Fruit fly (Drosophila melanogaster) whole organism, embryonic: Measurements from ENCODE around the gene Mf.

Experiments
- Bdp1 ChIP-seq: fragments of 200-800 bp; sonication (Bioruptor generic); optimal IDR thresholded peaks from 3 replicates; lab custom pipeline; 2016; ENCODE audit warnings: missing biosample characterization, missing genetic modification characterization
- Bgb ChIP-seq: fragments of 200-800 bp; sonication (Bioruptor generic); IDR thresholded peaks from 2 replicates; pipeline ENCODE4 v1.3.6; 2022; ENCODE audit warnings: missing biosample characterization, missing genetic modification characterization; ENCODE audit not compliant: partially characterized antibody
- CG10321 ChIP-seq: fragments of 200-800 bp; sonication (Bioruptor generic); IDR thresholded peaks from 2 replicates; pipeline ENCODE4 v1.3.6; 2022; ENCODE audit warnings: missing biosample characterization, missing genetic modification characterization
- CG12659 ChIP-seq: fragments of 200-800 bp; sonication (Bioruptor generic); optimal IDR thresholded peaks from 3 replicates; lab custom pipeline; 2017; ENCODE audit warnings: mild to moderate bottlenecking, missing biosample characterization, missing genetic modification reagents, missing genetic modification characterization
- CG13123 ChIP-seq: fragments of 200-800 bp; sonication (Bioruptor generic); optimal IDR thresholded peaks from 2 replicates; lab custom pipeline; 2016; ENCODE audit warnings: missing biosample characterization, missing genetic modification characterization
- CG15479 ChIP-seq: fragments of 200-800 bp; sonication (Bioruptor generic); optimal IDR thresholded peaks from 3 replicates; lab custom pipeline; 2019; ENCODE audit warnings: missing biosample characterization, mild to moderate bottlenecking, missing genetic modification characterization, moderate library complexity
- CG17186 ChIP-seq: fragments of 200-800 bp; sonication (Bioruptor generic); optimal IDR thresholded peaks from 3 replicates; lab custom pipeline; 2017; ENCODE audit warnings: missing biosample characterization, missing genetic modification reagents, missing genetic modification characterization
- CG18619 ChIP-seq: fragments of 200-800 bp; sonication (Bioruptor generic); optimal IDR thresholded peaks from 3 replicates; lab custom pipeline; 2017; ENCODE audit warnings: missing biosample characterization, mild to moderate bottlenecking, missing genetic modification characterization
- CG30020 ChIP-seq: fragments of 200-800 bp; optimal IDR thresholded peaks from 2 replicates; lab custom pipeline; 2019; ENCODE audit warnings: missing biosample characterization, mild to moderate bottlenecking, missing genetic modification characterization, moderate library complexity
- CG3847 ChIP-seq: fragments of 200-800 bp; sonication (Bioruptor generic); IDR thresholded peaks from 2 replicates; pipeline ENCODE4 v1.3.6; 2022; ENCODE audit warnings: missing biosample characterization, missing genetic modification characterization
- CG3995 ChIP-seq: fragments of 200-800 bp; sonication (Bioruptor generic); optimal IDR thresholded peaks from 3 replicates; lab custom pipeline; 2016; ENCODE audit warnings: missing biosample characterization, missing genetic modification characterization
- CG4854 ChIP-seq: fragments of 200-800 bp; sonication (Bioruptor generic); optimal IDR thresholded peaks from 2 replicates; lab custom pipeline; 2016; ENCODE audit warnings: missing biosample characterization, missing genetic modification characterization, inconsistent platforms
- CG5245 ChIP-seq: fragments of 200-800 bp; sonication (Bioruptor generic); optimal IDR thresholded peaks from 3 replicates; lab custom pipeline; 2016; ENCODE audit warnings: missing biosample characterization, missing genetic modification characterization
- CG8924 ChIP-seq: fragments of 200-800 bp; optimal IDR thresholded peaks from 3 replicates; lab custom pipeline; 2019; ENCODE audit warnings: missing biosample characterization, mild to moderate bottlenecking, missing genetic modification characterization, moderate library complexity
- CG8944 ChIP-seq: fragments of 200-800 bp; sonication (Bioruptor generic); optimal IDR thresholded peaks from 3 replicates; lab custom pipeline; 2016; ENCODE audit warnings: missing biosample characterization, missing genetic modification characterization
- CG9437 ChIP-seq: fragments of 200-800 bp; sonication (Bioruptor generic); optimal IDR thresholded peaks from 2 replicates; lab custom pipeline; 2018; ENCODE audit warnings: missing biosample characterization, mild to moderate bottlenecking, missing genetic modification characterization
- Dbx ChIP-seq: fragments of 200-800 bp; sonication (Bioruptor generic); IDR thresholded peaks from 3 replicates; pipeline ENCODE4 v1.3.6; 2022; ENCODE audit warnings: missing biosample characterization, missing genetic modification characterization
- Dek ChIP-seq: fragments of 200-800 bp; sonication (Bioruptor generic); optimal IDR thresholded peaks from 3 replicates; lab custom pipeline; 2019; ENCODE audit warnings: missing biosample characterization, mild to moderate bottlenecking, missing genetic modification characterization, moderate library complexity
- Dref ChIP-seq: fragments of 200-800 bp; sonication (Bioruptor generic); IDR thresholded peaks from 2 replicates; pipeline ENCODE4 v1.3.6; 2022; ENCODE audit warnings: missing biosample characterization, missing genetic modification characterization
- Elba2 ChIP-seq: fragments of 200-800 bp; sonication (Bioruptor generic); optimal IDR thresholded peaks from 3 replicates; lab custom pipeline; 2016; ENCODE audit warnings: missing biosample characterization, missing genetic modification characterization
- Ets97D ChIP-seq: fragments of 200-800 bp; sonication (Bioruptor generic); optimal IDR thresholded peaks from 3 replicates; lab custom pipeline; 2016; ENCODE audit warnings: missing biosample characterization, missing genetic modification characterization
- Med ChIP-seq: fragments of 200-800 bp; sonication (Bioruptor generic); peaks from one replicate; lab custom pipeline; 2016; ENCODE audit warnings: missing biosample characterization, missing genetic modification characterization, mild to moderate bottlenecking, inconsistent platforms, moderate library complexity
- NC2β ChIP-seq: fragments of 200-800 bp; sonication (Bioruptor generic); optimal IDR thresholded peaks from 2 replicates; lab custom pipeline; 2016; ENCODE audit warnings: missing biosample characterization, missing genetic modification characterization
- Nf-YC ChIP-seq: fragments of 200-800 bp; optimal IDR thresholded peaks from 3 replicates; lab custom pipeline; 2019; ENCODE audit warnings: missing biosample characterization, mild to moderate bottlenecking, missing genetic modification characterization, moderate library complexity
- PHDP ChIP-seq: fragments of 200-800 bp; sonication (Bioruptor generic); optimal IDR thresholded peaks from 3 replicates; lab custom pipeline; 2018; ENCODE audit warnings: missing biosample characterization, mild to moderate bottlenecking, missing genetic modification characterization, moderate library complexity
- Sox100B ChIP-seq: fragments of 200-800 bp; sonication (Bioruptor generic); optimal IDR thresholded peaks from 3 replicates; lab custom pipeline; 2018; ENCODE audit warnings: missing biosample characterization, mild to moderate bottlenecking, missing genetic modification characterization
- Sox102F ChIP-seq: fragments of 200-800 bp; sonication (Bioruptor generic); optimal IDR thresholded peaks from 2 replicates; lab custom pipeline; 2018; ENCODE audit warnings: missing biosample characterization, mild to moderate bottlenecking, missing genetic modification characterization, moderate library complexity
- Stat92E ChIP-seq, 3 experiments: fragments of >200 bp in 2 of 3; fragments of 200-800 bp in 1 of 3; sonication (Bioruptor generic) in 1 of 3; optimal IDR thresholded peaks; 2 replicates each; lab custom pipeline; 2017 to 2019; ENCODE audit warnings: missing biosample characterization in 3 of 3, missing genetic modification characterization in 3 of 3, mild to moderate bottlenecking in 1 of 3, moderate library complexity in 1 of 3
- YL-1 ChIP-seq: fragments of 200-800 bp; sonication (Bioruptor generic); optimal IDR thresholded peaks from 3 replicates; lab custom pipeline; 2017; ENCODE audit warnings: missing biosample characterization, mild to moderate bottlenecking, missing genetic modification characterization
- aop ChIP-seq: fragments of 200-800 bp; sonication (Bioruptor generic); IDR thresholded peaks from 2 replicates; pipeline ENCODE4 v1.3.6; 2022; ENCODE audit warnings: missing biosample characterization, missing genetic modification characterization
- ash1 ChIP-seq: fragments of 200-800 bp; sonication (Bioruptor generic); optimal IDR thresholded peaks from 2 replicates; lab custom pipeline; 2018; ENCODE audit warnings: missing biosample characterization, mild to moderate bottlenecking, missing genetic modification characterization
- cad ChIP-seq: fragments of >200 bp; optimal IDR thresholded peaks from 2 replicates; lab custom pipeline; 2017; ENCODE audit warnings: missing biosample characterization, missing genetic modification characterization
- chif ChIP-seq, 2 experiments: fragments of 200-800 bp; sonication (Bioruptor generic); optimal IDR thresholded peaks; 3 replicates each; lab custom pipeline; 2016; ENCODE audit warnings: missing biosample characterization in 2 of 2, missing genetic modification characterization in 2 of 2
- chinmo ChIP-seq: fragments of 200-800 bp; sonication (Bioruptor generic); IDR thresholded peaks from 4 replicates; pipeline ENCODE4 v1.3.6; 2022; ENCODE audit warnings: missing biosample characterization, missing genetic modification characterization; ENCODE audit not compliant: partially characterized antibody
- cwo ChIP-seq: fragments of 200-800 bp; sonication (Bioruptor generic); optimal IDR thresholded peaks from 3 replicates; lab custom pipeline; 2017; ENCODE audit warnings: missing biosample characterization, missing genetic modification characterization, mild to moderate bottlenecking, moderate library complexity, missing genetic modification reagents
- disco-r ChIP-seq: fragments of 200-800 bp; sonication (Bioruptor generic); optimal IDR thresholded peaks from 2 replicates; lab custom pipeline; 2016; ENCODE audit warnings: missing biosample characterization, missing genetic modification characterization
- emc ChIP-seq: fragments of 200-800 bp; sonication (Bioruptor generic); optimal IDR thresholded peaks from 2 replicates; lab custom pipeline; 2016; ENCODE audit warnings: missing biosample characterization, missing genetic modification characterization
- gsb-n ChIP-seq: fragments of 200-800 bp; sonication (Bioruptor generic); optimal IDR thresholded peaks from 3 replicates; lab custom pipeline; 2018; ENCODE audit warnings: missing biosample characterization, mild to moderate bottlenecking, missing genetic modification characterization
- hb ChIP-seq: fragments of 200-800 bp; sonication (Bioruptor generic); IDR thresholded peaks from 3 replicates; pipeline ENCODE4 v1.3.6; 2022; ENCODE audit warnings: missing biosample characterization, missing genetic modification characterization; ENCODE audit not compliant: partially characterized antibody
- insv ChIP-seq, 2 experiments: fragments of 200-800 bp; sonication (Bioruptor generic); optimal IDR thresholded peaks; 3 replicates each; lab custom pipeline; 2016 to 2018; ENCODE audit warnings: missing biosample characterization in 2 of 2, missing genetic modification characterization in 2 of 2
- jumu ChIP-seq: fragments of 200-800 bp; sonication (Bioruptor generic); optimal IDR thresholded peaks from 3 replicates; lab custom pipeline; 2016; ENCODE audit warnings: missing biosample characterization, missing genetic modification characterization
- lilli ChIP-seq: fragments of 200-800 bp; sonication (Bioruptor generic); optimal IDR thresholded peaks from 3 replicates; lab custom pipeline; 2016; ENCODE audit warnings: missing biosample characterization, missing genetic modification characterization
- maf-S ChIP-seq: fragments of 200-800 bp; sonication (Bioruptor generic); optimal IDR thresholded peaks from 2 replicates; lab custom pipeline; 2016; ENCODE audit warnings: missing biosample characterization, missing genetic modification characterization
- ro ChIP-seq: fragments of 200-800 bp; sonication (Bioruptor generic); IDR thresholded peaks from 2 replicates; pipeline ENCODE4 v1.3.6; 2022; ENCODE audit warnings: missing biosample characterization, missing genetic modification characterization
- stc ChIP-seq: fragments of 200-800 bp; sonication (Bioruptor generic); IDR thresholded peaks from 2 replicates; pipeline ENCODE4 v1.3.6; 2022; ENCODE audit warnings: missing biosample characterization, missing genetic modification characterization
- tin ChIP-seq: fragments of 200-800 bp; sonication (Bioruptor generic); optimal IDR thresholded peaks from 3 replicates; lab custom pipeline; 2016; ENCODE audit warnings: missing biosample characterization, missing genetic modification characterization
- trem ChIP-seq: fragments of 200-800 bp; optimal IDR thresholded peaks from 3 replicates; lab custom pipeline; 2019; ENCODE audit warnings: missing biosample characterization, mild to moderate bottlenecking, missing genetic modification characterization, moderate library complexity
- usp ChIP-seq: fragments of >200 bp; optimal IDR thresholded peaks from 2 replicates; lab custom pipeline; 2017; ENCODE audit warnings: missing biosample characterization, missing genetic modification characterization
- vvl ChIP-seq: fragments of 200-800 bp; sonication (Bioruptor generic); IDR thresholded peaks from 2 replicates; pipeline ENCODE4 v1.3.6; 2022; ENCODE audit warnings: missing biosample characterization, missing genetic modification characterization
- zfh1 ChIP-seq: fragments of 200-800 bp; sonication (Bioruptor generic); IDR thresholded peaks from 3 replicates; pipeline ENCODE4 v1.3.6; 2022; ENCODE audit warnings: missing biosample characterization, missing genetic modification characterization
- zfh2 ChIP-seq: fragments of 200-800 bp; sonication (Bioruptor generic); optimal IDR thresholded peaks from 2 replicates; lab custom pipeline; 2016; ENCODE audit warnings: missing biosample characterization, missing genetic modification characterization

The Mf gene

DNA sequence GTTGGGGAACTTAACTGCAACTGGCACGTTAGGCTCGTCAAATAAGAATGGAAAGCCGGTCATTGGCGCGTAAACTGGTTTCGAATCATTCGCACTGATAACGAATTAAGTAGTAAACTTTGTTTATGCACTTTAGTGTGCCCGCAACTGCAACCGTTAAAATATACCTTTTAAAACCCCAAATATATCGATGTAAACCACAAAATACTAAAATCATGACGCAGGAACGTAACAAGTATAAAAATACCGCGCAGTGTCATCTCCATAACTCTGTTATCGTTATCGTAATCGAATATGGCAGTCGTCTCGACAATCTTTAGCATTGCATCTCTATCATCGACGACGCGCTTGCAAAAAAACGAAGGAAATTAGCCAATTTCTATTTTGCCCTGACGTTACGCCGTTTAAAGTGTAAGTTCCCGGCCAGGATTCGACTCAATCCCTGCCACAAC is 44.0 kb upstream of the Mf start, which contains the start of the genes CG31344 and Caf1-55 (continued):
- TF ChIP-seq Stat92E (GFP tag; optimal IDR thresholded peaks at IDR 0.05; lab: Kevin White, UChicago), result peak in 1 of 3 experiments; percentile 69
- no peak for TF ChIP-seq Elba2 (GFP tag; lab: Kevin White, UChicago)
- peak; percentile 3 for TF ChIP-seq CG17186
- peak; percentile 78 for TF ChIP-seq CG3995
- TF ChIP-seq CG3847 (GFP tag; lab: Robert Waterston, UW), result peak; percentile 38; the same call in 1 of the 2 replicates
- peak in 1 of 2 experiments; percentile 18 for TF ChIP-seq insv (GFP tag; optimal IDR thresholded peaks at IDR 0.05; lab: Kevin White, UChicago)
- no peak for TF ChIP-seq tin
- TF ChIP-seq Dek (tag; lab: Kevin White, UChicago), result no peak
- peak; percentile 79 for TF ChIP-seq CG9437 (GFP tag; lab: Kevin White, UChicago)
- no peak for TF ChIP-seq cwo (GFP tag; lab: Kevin White, UChicago)
- TF ChIP-seq aop (GFP tag; lab: Robert Waterston, UW), result no peak
- peak; percentile 56 for TF ChIP-seq CG30020 (tag; lab: Kevin White, UChicago)
- TF ChIP-seq lilli (GFP tag; lab: Kevin White, UChicago), result peak; percentile 37
- peak; percentile 35 for TF ChIP-seq zfh2 (GFP tag; lab: Kevin White, UChicago)
- TF ChIP-seq CG4854 (GFP tag; lab: Kevin White, UChicago), result no peak
- TF ChIP-seq vvl (GFP tag; lab: Robert Waterston, UW), result peak; percentile 42; the same call in 1 of the 2 replicates
- no peak for TF ChIP-seq CG13123
- no peak for TF ChIP-seq emc (GFP tag; lab: Kevin White, UChicago)
- TF ChIP-seq CG8944 (GFP tag; lab: Kevin White, UChicago), result no peak
- no peak for TF ChIP-seq zfh1 (GFP tag; lab: Robert Waterston, UW)
- no peak for TF ChIP-seq Dbx (GFP tag; lab: Robert Waterston, UW)
- peak; percentile 85 for TF ChIP-seq trem (tag; lab: Kevin White, UChicago)
- TF ChIP-seq ro (GFP tag; lab: Robert Waterston, UW), result no peak
- no peak for TF ChIP-seq cad (GFP tag; lab: Kevin White, UChicago)
- TF ChIP-seq Sox100B (GFP tag; lab: Kevin White, UChicago), result no peak
- no peak for TF ChIP-seq disco-r (GFP tag; lab: Kevin White, UChicago)
- TF ChIP-seq Sox102F, result no peak
- TF ChIP-seq gsb-n, result peak; percentile 21
- TF ChIP-seq chif (GFP tag; optimal IDR thresholded peaks at IDR 0.05; lab: Kevin White, UChicago), result no peak
- TF ChIP-seq jumu (GFP tag; lab: Kevin White, UChicago), result peak; percentile 9
- peak; percentile 9 for TF ChIP-seq Nf-YC (tag; lab: Kevin White, UChicago)
- no peak for TF ChIP-seq Bdp1
- TF ChIP-seq PHDP, result peak; percentile 25
- peak; percentile 38 for TF ChIP-seq CG8924 (tag; lab: Kevin White, UChicago)
- peak; percentile 87 for TF ChIP-seq Bgb (GFP tag; lab: Robert Waterston, UW)
- TF ChIP-seq CG5245, result no peak
- TF ChIP-seq maf-S (GFP tag; lab: Kevin White, UChicago), result peak; percentile 12
- TF ChIP-seq Ets97D (GFP tag; lab: Kevin White, UChicago), result peak; percentile 66
- TF ChIP-seq usp, result no peak
- TF ChIP-seq stc (GFP tag; lab: Robert Waterston, UW), result no peak
- peak; percentile 92 for TF ChIP-seq Dref (GFP tag; lab: Robert Waterston, UW)
- peak; percentile 61; the same call in 1 of the 3 replicates for TF ChIP-seq hb (GFP tag; lab: Robert Waterston, UW)
- no peak for TF ChIP-seq CG18619 (GFP tag; lab: Kevin White, UChicago)
- TF ChIP-seq YL-1 (GFP tag; lab: Kevin White, UChicago), result peak; percentile 81
- no peak for TF ChIP-seq NC2β (GFP tag; lab: Kevin White, UChicago)
- no peak for TF ChIP-seq CG15479 (GFP tag; lab: Kevin White, UChicago)
- TF ChIP-seq chinmo (GFP tag; lab: Robert Waterston, UW), result peak; percentile 93; the same call in 2 of the 4 replicates
- TF ChIP-seq CG10321 (GFP tag; lab: Robert Waterston, UW), result no peak
- peak; percentile 74 for TF ChIP-seq Med
- TF ChIP-seq ash1 (GFP tag; lab: Kevin White, UChicago), result no peak
- TF ChIP-seq CG12659 (GFP tag; lab: Kevin White, UChicago), result peak; percentile 74
